Worm (Caenorhabditis elegans) whole organism, L1 larva: ENCODE data around the gene nhr-123.
A peak's percentile ranks its signal among the peaks of the same experiment; 100 is the strongest.

Experiments
- C04F5.9 ChIP-seq: sonication (generic microtip); optimal IDR thresholded peaks from 2 replicates; lab custom pipeline; 2016; ENCODE audit warnings: missing genetic modification characterization, missing compliant biosample characterization
- C16A3.4 ChIP-seq: fragments of 150-350 bp; optimal IDR thresholded peaks from 2 replicates; lab custom pipeline; 2014; ENCODE audit warnings: missing biosample characterization, missing genetic modification characterization
- C34B4.2 ChIP-seq: sonication (generic microtip); optimal IDR thresholded peaks from 2 replicates; lab custom pipeline; 2017; ENCODE audit warnings: mild to moderate bottlenecking, missing genetic modification characterization, missing compliant biosample characterization
- aha-1 ChIP-seq: fragments of 150-350 bp; optimal IDR thresholded peaks from 2 replicates; lab custom pipeline; 2014; ENCODE audit warnings: missing biosample characterization, missing genetic modification characterization
- alr-1 ChIP-seq: fragments of 200-800 bp; sonication (Bioruptor generic); optimal IDR thresholded peaks from 2 replicates; lab custom pipeline; 2018; ENCODE audit warnings: borderline replicate concordance, mild to moderate bottlenecking, missing genetic modification characterization, missing compliant biosample characterization
- aly-2 ChIP-seq: fragments of 150-350 bp; optimal IDR thresholded peaks from 2 replicates; lab custom pipeline; 2014; ENCODE audit warnings: missing biosample characterization, missing genetic modification characterization
- ama-1 ChIP-seq: fragments of 150-350 bp; optimal IDR thresholded peaks from 2 replicates; lab custom pipeline; 2014
- blmp-1 ChIP-seq: fragments of 150-350 bp; optimal IDR thresholded peaks from 2 replicates; lab custom pipeline; 2014; ENCODE audit warnings: missing biosample characterization, missing genetic modification characterization
- ceh-82 ChIP-seq, 3 experiments: fragments of 150-350 bp in 1 of 3; sonication (generic microtip) in 2 of 3; optimal IDR thresholded peaks; 2 replicates each; lab custom pipeline; 2014 to 2017; ENCODE audit warnings: missing biosample characterization in 3 of 3, missing genetic modification characterization in 3 of 3
- ceh-90 ChIP-seq: sonication (generic microtip); optimal IDR thresholded peaks from 2 replicates; lab custom pipeline; 2016; ENCODE audit warnings: missing genetic modification characterization, missing compliant biosample characterization
- ces-1 ChIP-seq: fragments of 150-350 bp; optimal IDR thresholded peaks from 2 replicates; lab custom pipeline; 2014; ENCODE audit warnings: missing biosample characterization, missing genetic modification reagents, missing genetic modification characterization
- dsc-1 ChIP-seq: sonication (generic microtip); optimal IDR thresholded peaks from 2 replicates; lab custom pipeline; 2016; ENCODE audit warnings: mild to moderate bottlenecking, missing genetic modification characterization, missing compliant biosample characterization
- egl-13 ChIP-seq: sonication (generic microtip); optimal IDR thresholded peaks from 2 replicates; lab custom pipeline; 2016; ENCODE audit warnings: missing genotype, missing genetic modification reagents, missing genetic modification characterization, missing compliant biosample characterization
- egl-27 ChIP-seq, 2 experiments: fragments of 150-350 bp in 1 of 2; sonication (generic microtip); optimal IDR thresholded peaks; 3 replicates each; lab custom pipeline; 2017 to 2018; ENCODE audit warnings: missing biosample characterization in 2 of 2, missing genetic modification characterization in 2 of 2, missing genetic modification reagents in 2 of 2
- elt-2 ChIP-seq: sonication (generic microtip); optimal IDR thresholded peaks from 2 replicates; lab custom pipeline; 2016; ENCODE audit warnings: missing genetic modification characterization, mild to moderate bottlenecking, inconsistent platforms, missing compliant biosample characterization, missing genetic modification reagents
- ets-5 ChIP-seq: fragments of 200-800 bp; sonication (Bioruptor generic); IDR thresholded peaks from 2 replicates; pipeline ENCODE4 v1.3.6; 2022; ENCODE audit warnings: missing genetic modification characterization, missing compliant biosample characterization
- fkh-10 ChIP-seq: sonication (generic microtip); optimal IDR thresholded peaks from 2 replicates; lab custom pipeline; 2017; ENCODE audit warnings: missing biosample characterization, missing genetic modification reagents, missing genetic modification characterization
- fkh-8 ChIP-seq: sonication (generic microtip); optimal IDR thresholded peaks from 2 replicates; lab custom pipeline; 2016; ENCODE audit warnings: mild to moderate bottlenecking, missing genetic modification characterization, missing compliant biosample characterization
- fos-1 ChIP-seq: fragments of 150-350 bp; optimal IDR thresholded peaks from 2 replicates; lab custom pipeline; 2014; ENCODE audit warnings: missing biosample characterization, missing genetic modification characterization
- hlh-4 ChIP-seq: sonication (generic microtip); optimal IDR thresholded peaks from 2 replicates; lab custom pipeline; 2016; ENCODE audit warnings: mild to moderate bottlenecking, missing genetic modification characterization, missing compliant biosample characterization
- irx-1 ChIP-seq: sonication (generic microtip); optimal IDR thresholded peaks from 2 replicates; lab custom pipeline; 2016; ENCODE audit warnings: missing genetic modification characterization, missing compliant biosample characterization
- isw-1 ChIP-seq: fragments of 200-800 bp; sonication (Bioruptor generic); IDR thresholded peaks from 2 replicates; pipeline ENCODE4 v1.3.6; 2022; ENCODE audit warnings: missing genetic modification characterization, missing compliant biosample characterization
- jun-1 ChIP-seq: fragments of 150-350 bp; optimal IDR thresholded peaks from 2 replicates; lab custom pipeline; 2014; ENCODE audit warnings: missing biosample characterization, missing genetic modification reagents, missing genetic modification characterization
- lin-14 ChIP-seq: fragments of 200-800 bp; sonication (Bioruptor generic); optimal IDR thresholded peaks from 2 replicates; lab custom pipeline; 2018; ENCODE audit warnings: mild to moderate bottlenecking, missing genetic modification characterization, moderate library complexity, missing compliant biosample characterization
- lin-15B ChIP-seq: fragments of 150-350 bp; sonication (generic microtip); optimal IDR thresholded peaks from 3 replicates; lab custom pipeline; 2014; ENCODE audit warnings: missing biosample characterization, missing genetic modification characterization
- lin-35 ChIP-seq, 2 experiments: fragments of 150-350 bp; optimal IDR thresholded peaks; 2 replicates each; lab custom pipeline; 2014; ENCODE audit warnings: missing biosample characterization in 2 of 2, missing genetic modification characterization in 2 of 2, missing genetic modification reagents in 2 of 2
- lir-3 ChIP-seq: sonication (generic microtip); optimal IDR thresholded peaks from 2 replicates; lab custom pipeline; 2016; ENCODE audit warnings: mild to moderate bottlenecking, missing genetic modification characterization, moderate library complexity, missing compliant biosample characterization; ENCODE audit not compliant: poor library complexity
- mab-9 ChIP-seq: fragments of 200-800 bp; sonication (Bioruptor generic); IDR thresholded peaks from 2 replicates; pipeline ENCODE4 v1.3.6; 2022; ENCODE audit warnings: missing genetic modification reagents, missing genetic modification characterization, missing compliant biosample characterization
- mdl-1 ChIP-seq, 2 experiments: fragments of 150-350 bp; optimal IDR thresholded peaks; 2 replicates each; lab custom pipeline; 2014 to 2017; ENCODE audit warnings: missing biosample characterization in 2 of 2, missing genetic modification characterization in 2 of 2, inconsistent platforms in 1 of 2
- nhr-11 ChIP-seq: fragments of 150-350 bp; optimal IDR thresholded peaks from 2 replicates; lab custom pipeline; 2014; ENCODE audit warnings: missing biosample characterization, missing genetic modification characterization
- nhr-19 ChIP-seq: fragments of 200-800 bp; sonication (Bioruptor generic); conservative IDR thresholded peaks from 2 replicates; pipeline ENCODE4 v1.3.6; 2022; ENCODE audit warnings: missing genetic modification characterization, missing compliant biosample characterization
- nhr-20 ChIP-seq: sonication (generic microtip); optimal IDR thresholded peaks from 2 replicates; lab custom pipeline; 2016; ENCODE audit warnings: mild to moderate bottlenecking, missing genetic modification characterization, missing compliant biosample characterization
- nhr-237 ChIP-seq: fragments of 150-350 bp; optimal IDR thresholded peaks from 2 replicates; lab custom pipeline; 2014; ENCODE audit warnings: missing biosample characterization, missing genetic modification characterization
- nhr-28 ChIP-seq: fragments of 150-350 bp; optimal IDR thresholded peaks from 2 replicates; lab custom pipeline; 2014; ENCODE audit warnings: missing biosample characterization, missing genetic modification characterization
- nhr-47 ChIP-seq: sonication (generic microtip); optimal IDR thresholded peaks from 2 replicates; lab custom pipeline; 2016; ENCODE audit warnings: mild to moderate bottlenecking, missing genetic modification characterization, moderate library complexity, missing compliant biosample characterization
- nhr-77 ChIP-seq: fragments of 150-350 bp; optimal IDR thresholded peaks from 2 replicates; lab custom pipeline; 2014; ENCODE audit warnings: missing biosample characterization, missing genetic modification characterization
- nhr-85 ChIP-seq: sonication (generic microtip); peaks from one replicate; lab custom pipeline; 2016; ENCODE audit warnings: missing genetic modification characterization, inconsistent platforms, missing compliant biosample characterization
- nhr-90 ChIP-seq: sonication (generic microtip); optimal IDR thresholded peaks from 2 replicates; lab custom pipeline; 2016; ENCODE audit warnings: mild to moderate bottlenecking, missing genetic modification characterization, missing compliant biosample characterization; ENCODE audit not compliant: poor library complexity
- pag-3 ChIP-seq: sonication (generic microtip); optimal IDR thresholded peaks from 2 replicates; lab custom pipeline; 2017; ENCODE audit warnings: missing genetic modification characterization, mild to moderate bottlenecking, missing compliant biosample characterization, antibody characterized with exemption, borderline replicate concordance; ENCODE audit not compliant: insufficient read depth
- pax-3 ChIP-seq: fragments of 200-800 bp; sonication (Bioruptor generic); optimal IDR thresholded peaks from 2 replicates; lab custom pipeline; 2018; ENCODE audit warnings: mild to moderate bottlenecking, missing genetic modification characterization, moderate library complexity, missing compliant biosample characterization
- pqm-1 ChIP-seq: sonication (generic microtip); optimal IDR thresholded peaks from 3 replicates; lab custom pipeline; 2017; ENCODE audit warnings: missing biosample characterization, missing genetic modification characterization
- rnt-1 ChIP-seq: sonication (generic microtip); optimal IDR thresholded peaks from 2 replicates; lab custom pipeline; 2016; ENCODE audit warnings: mild to moderate bottlenecking, missing genetic modification characterization, moderate library complexity, missing compliant biosample characterization
- snpc-4 ChIP-seq: fragments of 150-350 bp; optimal IDR thresholded peaks from 2 replicates; lab custom pipeline; 2014; ENCODE audit warnings: missing biosample characterization, missing genetic modification characterization
- sox-4 ChIP-seq: sonication (generic microtip); optimal IDR thresholded peaks from 2 replicates; lab custom pipeline; 2016; ENCODE audit warnings: missing genetic modification characterization, missing compliant biosample characterization
- sptf-1 ChIP-seq: fragments of 150-350 bp; optimal IDR thresholded peaks from 2 replicates; lab custom pipeline; 2014; ENCODE audit warnings: missing biosample characterization, missing genetic modification characterization
- sup-37 ChIP-seq: fragments of 200-800 bp; sonication (Bioruptor generic); optimal IDR thresholded peaks from 2 replicates; lab custom pipeline; 2018; ENCODE audit warnings: mild to moderate bottlenecking, missing genetic modification characterization, missing compliant biosample characterization
- swsn-7 ChIP-seq: sonication (generic microtip); optimal IDR thresholded peaks from 2 replicates; lab custom pipeline; 2016; ENCODE audit warnings: missing genetic modification characterization, missing compliant biosample characterization
- tlp-1 ChIP-seq: fragments of 150-350 bp; optimal IDR thresholded peaks from 2 replicates; lab custom pipeline; 2014; ENCODE audit warnings: missing biosample characterization, missing genetic modification characterization
- unc-130 ChIP-seq: fragments of 150-350 bp; optimal IDR thresholded peaks from 2 replicates; lab custom pipeline; 2017; ENCODE audit warnings: missing biosample characterization, missing genetic modification characterization, inconsistent platforms
- unc-86 ChIP-seq: sonication (generic microtip); optimal IDR thresholded peaks from 2 replicates; lab custom pipeline; 2016; ENCODE audit warnings: missing genetic modification characterization, missing compliant biosample characterization
- unc-98 ChIP-seq: fragments of 200-800 bp; sonication (Bioruptor generic); IDR thresholded peaks from 2 replicates; pipeline ENCODE4 v1.3.6; 2022; ENCODE audit warnings: missing genetic modification characterization, missing compliant biosample characterization
- zag-1 ChIP-seq: fragments of 150-350 bp; optimal IDR thresholded peaks from 2 replicates; lab custom pipeline; 2014; ENCODE audit warnings: missing biosample characterization, missing genetic modification characterization
- zip-4 ChIP-seq: fragments of 200-800 bp; sonication (Bioruptor generic); optimal IDR thresholded peaks from 2 replicates; lab custom pipeline; 2018; ENCODE audit warnings: mild to moderate bottlenecking, missing genetic modification characterization, moderate library complexity, missing compliant biosample characterization
- ztf-11 ChIP-seq, 2 experiments: sonication (generic microtip); optimal IDR thresholded peaks; 2 replicates each; lab custom pipeline; 2016 to 2017; ENCODE audit warnings: missing genetic modification characterization in 2 of 2, missing biosample characterization in 1 of 2, missing compliant biosample characterization in 1 of 2

Gene nhr-123

DNA sequence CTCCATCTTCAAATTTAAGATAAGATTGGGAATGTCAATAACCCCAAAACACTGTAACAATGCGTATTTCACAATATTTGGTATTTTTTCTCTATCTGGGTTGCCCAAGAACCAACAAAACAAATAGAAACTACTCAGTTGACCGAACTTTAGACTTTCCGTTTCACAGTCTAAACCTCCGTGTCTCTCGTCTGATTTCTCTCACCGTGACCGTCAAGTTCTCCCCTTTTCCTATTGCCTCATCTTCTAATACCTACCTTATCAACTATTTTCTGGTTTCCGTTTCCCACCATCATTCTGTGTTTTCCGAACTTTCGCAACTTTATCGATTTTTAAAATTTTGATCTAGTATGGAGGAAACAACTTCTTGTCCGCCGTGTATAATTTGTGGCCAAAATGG, 43.0 kb downstream of the nhr-123 start, which contains the start of gene nhr-131:
nhr-131 (plus strand) TSS at position 87 of the 400 bp plus-strand sequence.
- TF ChIP-seq lin-14 (GFP tag; lab: Kevin White, UChicago) (no peak), nhr-20 (tag; lab: Kevin White, UChicago) (peak; percentile 58), egl-13 (tag; lab: Kevin White, UChicago) (no peak), mab-9 (GFP tag; lab: Robert Waterston, UW) (no peak), aha-1 (tag; lab: Kevin White, UChicago) (no peak), unc-86 (no peak), nhr-11 (tag; lab: Kevin White, UChicago) (no peak), pag-3 (tag; lab: Kevin White, UChicago) (no peak), nhr-85 (peak; percentile 18), tlp-1 (tag; lab: Kevin White, UChicago) (no peak), ces-1 (GFP tag; lab: Kevin White, UChicago) (no peak), isw-1 (GFP tag; lab: Robert Waterston, UW) (no peak), ets-5 (no peak), nhr-237 (tag; lab: Kevin White, UChicago) (no peak), zag-1 (tag; lab: Kevin White, UChicago) (no peak), nhr-77 (tag; lab: Kevin White, UChicago) (peak; percentile 5), unc-130 (tag; lab: Kevin White, UChicago) (no peak), alr-1 (tag; lab: Kevin White, UChicago) (no peak), sox-4 (no peak), C34B4.2 (no peak), C04F5.9 (no peak), blmp-1 (tag; lab: Kevin White, UChicago) (peak; percentile 51), fkh-10 (no peak), ztf-11 (tag; optimal IDR thresholded peaks at IDR 0.05; lab: Kevin White, UChicago) (no peak), nhr-47 (no peak), elt-2 (tag; lab: Kevin White, UChicago) (peak; percentile 34), sptf-1 (no peak), unc-98 (GFP tag; lab: Robert Waterston, UW) (no peak), ceh-82 (tag; optimal IDR thresholded peaks at IDR 0.05; lab: Kevin White, UChicago) (no peak), swsn-7 (tag; lab: Kevin White, UChicago) (no peak), ceh-90 (tag; lab: Kevin White, UChicago) (no peak), irx-1 (tag; lab: Kevin White, UChicago) (no peak), nhr-28 (tag; lab: Kevin White, UChicago) (no peak), egl-27 (tag; optimal IDR thresholded peaks at IDR 0.05; lab: Kevin White, UChicago) (no peak), aly-2 (tag; lab: Kevin White, UChicago) (no peak), dsc-1 (tag; lab: Kevin White, UChicago) (no peak), lir-3 (tag; lab: Kevin White, UChicago) (no peak), rnt-1 (no peak), pqm-1 (tag; lab: Kevin White, UChicago) (no peak), sup-37 (GFP tag; lab: Kevin White, UChicago) (no peak), lin-15B (tag; lab: Kevin White, UChicago) (no peak), ama-1 (no peak), jun-1 (tag; lab: Kevin White, UChicago) (no peak), pax-3 (no peak), nhr-19 (GFP tag; lab: Robert Waterston, UW) (no peak), lin-35 (GFP tag; optimal IDR thresholded peaks at IDR 0.05; lab: Kevin White, UChicago) (peak in 1 of 2 experiments; percentile 60), nhr-90 (tag; lab: Kevin White, UChicago) (peak; percentile 45), fos-1 (no peak), mdl-1 (tag; optimal IDR thresholded peaks at IDR 0.05; lab: Kevin White, UChicago) (peak in 1 of 2 experiments; percentile 30), snpc-4 (tag; lab: Kevin White, UChicago) (no peak), C16A3.4 (tag; lab: Kevin White, UChicago) (no peak), zip-4 (GFP tag; lab: Kevin White, UChicago) (no peak), fkh-8 (tag; lab: Kevin White, UChicago) (no peak), hlh-4 (tag; lab: Kevin White, UChicago) (no peak)
